Worm (Caenorhabditis elegans) whole organism, L1 larva: ENCODE data around the gene F49C12.6.
A peak's percentile ranks its signal among the peaks of the same experiment; 100 is the strongest.

Source experiments
- C16A3.4 ChIP-seq: fragments of 150-350 bp; optimal IDR thresholded peaks from 2 replicates; lab custom pipeline; 2014; ENCODE audit warnings: missing biosample characterization, missing genetic modification characterization
- C34B4.2 ChIP-seq: sonication (generic microtip); optimal IDR thresholded peaks from 2 replicates; lab custom pipeline; 2017; ENCODE audit warnings: mild to moderate bottlenecking, missing genetic modification characterization, missing compliant biosample characterization
- aha-1 ChIP-seq: fragments of 150-350 bp; optimal IDR thresholded peaks from 2 replicates; lab custom pipeline; 2014; ENCODE audit warnings: missing biosample characterization, missing genetic modification characterization
- alr-1 ChIP-seq: fragments of 200-800 bp; sonication (Bioruptor generic); optimal IDR thresholded peaks from 2 replicates; lab custom pipeline; 2018; ENCODE audit warnings: borderline replicate concordance, mild to moderate bottlenecking, missing genetic modification characterization, missing compliant biosample characterization
- aly-2 ChIP-seq: fragments of 150-350 bp; optimal IDR thresholded peaks from 2 replicates; lab custom pipeline; 2014; ENCODE audit warnings: missing biosample characterization, missing genetic modification characterization
- ama-1 ChIP-seq: fragments of 150-350 bp; optimal IDR thresholded peaks from 2 replicates; lab custom pipeline; 2014
- ceh-63 ChIP-seq: fragments of 200-800 bp; sonication (Bioruptor generic); optimal IDR thresholded peaks from 2 replicates; lab custom pipeline; 2018; ENCODE audit warnings: mild to moderate bottlenecking, missing genetic modification characterization, missing compliant biosample characterization
- ceh-82 ChIP-seq, 3 experiments: fragments of 150-350 bp in 1 of 3; sonication (generic microtip) in 2 of 3; optimal IDR thresholded peaks; 2 replicates each; lab custom pipeline; 2014 to 2017; ENCODE audit warnings: missing biosample characterization in 3 of 3, missing genetic modification characterization in 3 of 3
- ces-1 ChIP-seq: fragments of 150-350 bp; optimal IDR thresholded peaks from 2 replicates; lab custom pipeline; 2014; ENCODE audit warnings: missing biosample characterization, missing genetic modification reagents, missing genetic modification characterization
- dpl-1 ChIP-seq, 3 experiments: fragments of 150-350 bp in 2 of 3; sonication (generic microtip) in 1 of 3; optimal IDR thresholded peaks; 2 replicates each; lab custom pipeline; 2014 to 2017; ENCODE audit warnings: missing biosample characterization in 3 of 3, missing genetic modification characterization in 3 of 3, missing genetic modification reagents in 3 of 3
- efl-1 ChIP-seq, 4 experiments: fragments of 150-350 bp; optimal IDR thresholded peaks in 3 of 4; peaks in 1 of 4; 1 replicate in 1 of 4; 2 replicates in 3 of 4; lab custom pipeline; 2014; ENCODE audit warnings: missing biosample characterization in 2 of 4, missing genetic modification characterization in 2 of 4, missing genetic modification reagents in 2 of 4
- egl-13 ChIP-seq: sonication (generic microtip); optimal IDR thresholded peaks from 2 replicates; lab custom pipeline; 2016; ENCODE audit warnings: missing genotype, missing genetic modification reagents, missing genetic modification characterization, missing compliant biosample characterization
- egl-27 ChIP-seq, 2 experiments: fragments of 150-350 bp in 1 of 2; sonication (generic microtip); optimal IDR thresholded peaks; 3 replicates each; lab custom pipeline; 2017 to 2018; ENCODE audit warnings: missing biosample characterization in 2 of 2, missing genetic modification characterization in 2 of 2, missing genetic modification reagents in 2 of 2
- elt-2 ChIP-seq: sonication (generic microtip); optimal IDR thresholded peaks from 2 replicates; lab custom pipeline; 2016; ENCODE audit warnings: missing genetic modification characterization, mild to moderate bottlenecking, inconsistent platforms, missing compliant biosample characterization, missing genetic modification reagents
- elt-3 ChIP-seq, 6 experiments: fragments of 150-350 bp in 1 of 6; sonication (generic microtip); optimal IDR thresholded peaks; 2 replicates each; lab custom pipeline; 2017 to 2018; ENCODE audit warnings: missing biosample characterization in 6 of 6, missing genetic modification characterization in 6 of 6, inconsistent platforms in 1 of 6
- fkh-10 ChIP-seq: sonication (generic microtip); optimal IDR thresholded peaks from 2 replicates; lab custom pipeline; 2017; ENCODE audit warnings: missing biosample characterization, missing genetic modification reagents, missing genetic modification characterization
- grh-1 ChIP-seq: fragments of 200-800 bp; sonication (Bioruptor generic); IDR thresholded peaks from 2 replicates; pipeline ENCODE4 v1.3.6; 2022; ENCODE audit warnings: missing genetic modification reagents, missing genetic modification characterization, missing compliant biosample characterization
- hlh-4 ChIP-seq: sonication (generic microtip); optimal IDR thresholded peaks from 2 replicates; lab custom pipeline; 2016; ENCODE audit warnings: mild to moderate bottlenecking, missing genetic modification characterization, missing compliant biosample characterization
- hpl-2 ChIP-seq: fragments of 150-350 bp; optimal IDR thresholded peaks from 2 replicates; lab custom pipeline; 2014; ENCODE audit warnings: missing biosample characterization, missing genetic modification reagents, missing genetic modification characterization
- jun-1 ChIP-seq: fragments of 150-350 bp; optimal IDR thresholded peaks from 2 replicates; lab custom pipeline; 2014; ENCODE audit warnings: missing biosample characterization, missing genetic modification reagents, missing genetic modification characterization
- lin-14 ChIP-seq: fragments of 200-800 bp; sonication (Bioruptor generic); optimal IDR thresholded peaks from 2 replicates; lab custom pipeline; 2018; ENCODE audit warnings: mild to moderate bottlenecking, missing genetic modification characterization, moderate library complexity, missing compliant biosample characterization
- lin-15B ChIP-seq: fragments of 150-350 bp; sonication (generic microtip); optimal IDR thresholded peaks from 3 replicates; lab custom pipeline; 2014; ENCODE audit warnings: missing biosample characterization, missing genetic modification characterization
- lin-39 ChIP-seq: fragments of 150-350 bp; optimal IDR thresholded peaks from 2 replicates; lab custom pipeline; 2014; ENCODE audit warnings: missing biosample characterization, missing genetic modification reagents, missing genetic modification characterization
- lsy-2 ChIP-seq, 2 experiments: fragments of 150-350 bp; optimal IDR thresholded peaks; 2 replicates each; lab custom pipeline; 2014; ENCODE audit warnings: missing biosample characterization in 2 of 2, missing genetic modification characterization in 2 of 2
- mab-9 ChIP-seq: fragments of 200-800 bp; sonication (Bioruptor generic); IDR thresholded peaks from 2 replicates; pipeline ENCODE4 v1.3.6; 2022; ENCODE audit warnings: missing genetic modification reagents, missing genetic modification characterization, missing compliant biosample characterization
- mdl-1 ChIP-seq, 2 experiments: fragments of 150-350 bp; optimal IDR thresholded peaks; 2 replicates each; lab custom pipeline; 2014 to 2017; ENCODE audit warnings: missing biosample characterization in 2 of 2, missing genetic modification characterization in 2 of 2, inconsistent platforms in 1 of 2
- mef-2 ChIP-seq: fragments of 150-350 bp; optimal IDR thresholded peaks from 2 replicates; lab custom pipeline; 2014; ENCODE audit warnings: missing biosample characterization, missing genetic modification characterization
- nhr-19 ChIP-seq: fragments of 200-800 bp; sonication (Bioruptor generic); conservative IDR thresholded peaks from 2 replicates; pipeline ENCODE4 v1.3.6; 2022; ENCODE audit warnings: missing genetic modification characterization, missing compliant biosample characterization
- nhr-20 ChIP-seq: sonication (generic microtip); optimal IDR thresholded peaks from 2 replicates; lab custom pipeline; 2016; ENCODE audit warnings: mild to moderate bottlenecking, missing genetic modification characterization, missing compliant biosample characterization
- nhr-237 ChIP-seq: fragments of 150-350 bp; optimal IDR thresholded peaks from 2 replicates; lab custom pipeline; 2014; ENCODE audit warnings: missing biosample characterization, missing genetic modification characterization
- nhr-28 ChIP-seq: fragments of 150-350 bp; optimal IDR thresholded peaks from 2 replicates; lab custom pipeline; 2014; ENCODE audit warnings: missing biosample characterization, missing genetic modification characterization
- nhr-47 ChIP-seq: sonication (generic microtip); optimal IDR thresholded peaks from 2 replicates; lab custom pipeline; 2016; ENCODE audit warnings: mild to moderate bottlenecking, missing genetic modification characterization, moderate library complexity, missing compliant biosample characterization
- nhr-76 ChIP-seq: sonication (generic microtip); optimal IDR thresholded peaks from 2 replicates; lab custom pipeline; 2017; ENCODE audit warnings: missing biosample characterization, missing genetic modification characterization
- nhr-84 ChIP-seq: sonication (generic microtip); optimal IDR thresholded peaks from 2 replicates; lab custom pipeline; 2017; ENCODE audit warnings: missing biosample characterization, missing genetic modification characterization
- pax-3 ChIP-seq: fragments of 200-800 bp; sonication (Bioruptor generic); optimal IDR thresholded peaks from 2 replicates; lab custom pipeline; 2018; ENCODE audit warnings: mild to moderate bottlenecking, missing genetic modification characterization, moderate library complexity, missing compliant biosample characterization
- pqm-1 ChIP-seq: sonication (generic microtip); optimal IDR thresholded peaks from 3 replicates; lab custom pipeline; 2017; ENCODE audit warnings: missing biosample characterization, missing genetic modification characterization
- rnt-1 ChIP-seq: sonication (generic microtip); optimal IDR thresholded peaks from 2 replicates; lab custom pipeline; 2016; ENCODE audit warnings: mild to moderate bottlenecking, missing genetic modification characterization, moderate library complexity, missing compliant biosample characterization
- snpc-4 ChIP-seq: fragments of 150-350 bp; optimal IDR thresholded peaks from 2 replicates; lab custom pipeline; 2014; ENCODE audit warnings: missing biosample characterization, missing genetic modification characterization
- sox-4 ChIP-seq: sonication (generic microtip); optimal IDR thresholded peaks from 2 replicates; lab custom pipeline; 2016; ENCODE audit warnings: missing genetic modification characterization, missing compliant biosample characterization
- sup-37 ChIP-seq: fragments of 200-800 bp; sonication (Bioruptor generic); optimal IDR thresholded peaks from 2 replicates; lab custom pipeline; 2018; ENCODE audit warnings: mild to moderate bottlenecking, missing genetic modification characterization, missing compliant biosample characterization
- swsn-7 ChIP-seq: sonication (generic microtip); optimal IDR thresholded peaks from 2 replicates; lab custom pipeline; 2016; ENCODE audit warnings: missing genetic modification characterization, missing compliant biosample characterization
- unc-130 ChIP-seq: fragments of 150-350 bp; optimal IDR thresholded peaks from 2 replicates; lab custom pipeline; 2017; ENCODE audit warnings: missing biosample characterization, missing genetic modification characterization, inconsistent platforms
- unc-30 ChIP-seq: sonication (generic microtip); optimal IDR thresholded peaks from 2 replicates; lab custom pipeline; 2017; ENCODE audit warnings: missing biosample characterization, missing genetic modification characterization
- unc-86 ChIP-seq: sonication (generic microtip); optimal IDR thresholded peaks from 2 replicates; lab custom pipeline; 2016; ENCODE audit warnings: missing genetic modification characterization, missing compliant biosample characterization

The F49C12.6 gene

DNA sequence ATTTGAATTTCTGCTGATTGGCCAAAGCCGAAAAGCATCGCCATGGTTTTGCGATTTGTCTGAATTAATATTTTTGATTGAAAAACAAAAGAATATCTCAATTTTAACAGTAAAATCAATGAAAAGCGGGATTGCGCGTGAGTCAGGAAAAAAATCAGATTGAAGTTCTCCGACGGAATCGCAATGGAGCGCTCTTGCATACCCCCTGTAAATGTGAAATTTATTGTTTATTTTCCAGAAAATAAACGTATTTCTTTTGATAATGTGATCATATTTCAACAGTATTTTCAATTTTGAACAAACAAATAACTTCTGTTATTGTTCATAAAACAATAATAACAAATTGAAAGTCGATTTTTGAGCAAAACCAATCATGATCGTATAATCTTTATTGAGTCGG is 32.7 kb upstream of the F49C12.6 start, which contains the start of gene vps-26 (continued):
- TF ChIP-seq elt-2 (tag; lab: Kevin White, UChicago) = no peak
- TF ChIP-seq hlh-4 (tag; lab: Kevin White, UChicago) = no peak
- no peak for TF ChIP-seq swsn-7 (tag; lab: Kevin White, UChicago)
- no peak for TF ChIP-seq lin-15B
- no peak for TF ChIP-seq ces-1
- TF ChIP-seq unc-130 (tag; lab: Kevin White, UChicago) = no peak
- TF ChIP-seq hpl-2 (GFP tag; lab: Kevin White, UChicago) = no peak
- no peak for TF ChIP-seq unc-30 (tag; lab: Kevin White, UChicago)
- peak; percentile 32 to 55 for TF ChIP-seq lsy-2 (tag; optimal IDR thresholded peaks at IDR 0.05; lab: Kevin White, UChicago)
- no peak for TF ChIP-seq C16A3.4
- TF ChIP-seq sup-37 = no peak
- peak; percentile 1 to 46 (median 13) for TF ChIP-seq dpl-1 (GFP tag; optimal IDR thresholded peaks at IDR 0.05; lab: Kevin White, UChicago)
- TF ChIP-seq lin-14 (GFP tag; lab: Kevin White, UChicago) = peak; percentile 39
- peak; percentile 8 for TF ChIP-seq nhr-20 (tag; lab: Kevin White, UChicago)
- TF ChIP-seq egl-13 (tag; lab: Kevin White, UChicago) = no peak
- TF ChIP-seq rnt-1 = peak; percentile 7
- TF ChIP-seq jun-1 (tag; lab: Kevin White, UChicago) = no peak
- no peak for TF ChIP-seq nhr-237 (tag; lab: Kevin White, UChicago)
- no peak for TF ChIP-seq nhr-84
- TF ChIP-seq grh-1 (GFP tag; lab: Robert Waterston, UW) = no peak
- no peak for TF ChIP-seq alr-1 (tag; lab: Kevin White, UChicago)
- no peak for TF ChIP-seq aha-1 (tag; lab: Kevin White, UChicago)
- TF ChIP-seq snpc-4 (tag; lab: Kevin White, UChicago) = no peak
- TF ChIP-seq, all 84 proteins: peak for 16

DNA sequence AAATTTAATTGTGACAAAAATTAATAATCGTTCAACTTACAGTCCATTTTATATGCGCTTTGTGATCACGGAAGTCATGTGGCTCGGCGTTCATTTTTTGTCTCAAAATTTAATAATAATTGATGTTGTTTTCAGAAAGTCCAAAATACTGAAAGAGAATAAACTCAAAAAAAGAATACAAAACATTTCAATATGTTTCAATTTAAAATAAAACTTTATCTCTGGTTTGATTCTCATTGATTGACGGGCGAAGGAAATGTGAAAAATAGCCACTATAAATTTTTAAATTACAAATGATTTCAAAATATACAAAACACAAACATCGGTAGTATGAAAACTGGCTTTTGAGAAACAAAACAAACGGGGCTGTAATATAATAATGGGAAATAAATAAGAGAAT is 30.3 kb upstream of the F49C12.6 start, which contains the start of gene T20D3.6:
T20D3.6 (minus strand) TSS at position 101 of the 400 bp plus-strand sequence.
- TF ChIP-seq mdl-1 (tag; optimal IDR thresholded peaks at IDR 0.05; lab: Kevin White, UChicago) (no peak), nhr-47 (tag; lab: Kevin White, UChicago) (no peak), nhr-76 (tag; lab: Kevin White, UChicago) (no peak), sup-37 (no peak), nhr-19 (no peak), sox-4 (tag; lab: Kevin White, UChicago) (no peak), pqm-1 (no peak), fkh-10 (GFP tag; lab: Kevin White, UChicago) (no peak), lsy-2 (tag; optimal IDR thresholded peaks at IDR 0.05; lab: Kevin White, UChicago) (no peak), unc-86 (tag; lab: Kevin White, UChicago) (no peak), C16A3.4 (no peak), ama-1 (lab: Kevin White, UChicago) (no peak)

DNA sequence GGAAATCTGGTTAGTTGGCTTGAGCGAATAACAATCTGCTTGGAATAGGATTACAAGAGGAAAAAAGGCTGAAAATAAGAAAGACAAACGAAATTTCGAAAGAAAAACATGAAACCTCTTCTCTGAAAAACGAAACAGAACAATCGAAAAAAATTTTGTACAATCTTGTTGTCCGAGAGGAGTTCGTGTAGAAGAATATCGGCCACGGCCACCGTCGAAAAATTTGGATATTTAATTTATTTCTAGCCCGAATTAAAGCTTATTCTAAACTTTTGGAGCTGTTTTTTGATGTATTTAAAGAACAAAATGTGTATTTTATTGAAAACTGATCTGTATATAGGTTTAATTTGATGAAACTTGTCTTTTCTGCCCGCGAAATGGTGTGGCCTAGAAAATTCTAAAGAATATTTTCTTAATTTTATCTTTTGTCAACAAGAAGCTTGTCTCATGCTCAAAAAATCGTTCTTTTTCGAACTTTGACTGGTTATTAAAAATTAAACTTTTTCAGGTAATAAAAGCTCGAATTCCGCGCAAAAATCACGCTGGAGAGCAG is 27.7 kb upstream of the F49C12.6 start, which contains the start of gene T20D3.5:
T20D3.5 (plus strand) TSS at position 503 of the 553 bp plus-strand sequence.
- TF ChIP-seq mdl-1 (tag; optimal IDR thresholded peaks at IDR 0.05; lab: Kevin White, UChicago) (no peak), rnt-1 (peak; percentile 13)

DNA sequence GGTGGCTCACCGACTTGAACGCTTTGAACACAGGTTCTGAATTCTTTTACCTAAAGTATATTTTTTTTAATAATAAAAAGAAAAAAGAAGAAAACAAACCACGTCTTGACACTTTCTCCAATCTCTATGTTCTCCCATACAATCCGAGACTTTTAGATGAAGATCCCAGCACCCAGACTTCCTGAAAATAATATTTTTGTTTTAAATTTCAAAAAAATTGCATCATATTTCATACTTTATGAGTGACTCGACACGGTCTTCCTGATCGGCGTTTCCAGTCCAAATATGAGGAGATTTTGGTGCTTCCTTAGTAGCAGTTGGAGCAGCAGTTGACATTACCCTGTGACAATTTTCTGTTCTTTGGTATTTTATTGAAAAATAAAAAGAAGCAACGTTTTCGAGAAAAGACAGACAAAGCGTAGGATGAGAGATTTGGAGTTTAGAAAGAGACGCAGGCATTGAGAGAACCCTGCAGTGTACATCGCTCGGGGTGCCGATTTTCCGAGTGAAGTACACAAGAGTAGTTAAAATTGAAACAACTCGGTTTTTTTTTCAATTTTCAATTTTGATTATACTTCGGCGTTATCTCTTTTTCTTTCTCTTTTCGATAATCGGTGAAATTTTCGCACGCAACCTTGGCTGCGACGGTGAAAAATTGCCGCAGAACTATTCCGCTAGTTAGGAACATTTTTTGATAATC is 26.8 kb upstream of the F49C12.6 start, which contains the start of the genes coa-4 and T20D3.14:
coa-4 (minus strand) TSS at position 51 of the 700 bp plus-strand sequence.
T20D3.14 (minus strand) TSS at position 358 of the 700 bp plus-strand sequence.
- TF ChIP-seq egl-27 (tag; optimal IDR thresholded peaks at IDR 0.05; lab: Kevin White, UChicago) = no peak
- TF ChIP-seq mab-9 (GFP tag; lab: Robert Waterston, UW) = no peak
- peak in 1 of 2 experiments; percentile 54 for TF ChIP-seq mdl-1 (tag; optimal IDR thresholded peaks at IDR 0.05; lab: Kevin White, UChicago)
- no peak for TF ChIP-seq fkh-10 (GFP tag; lab: Kevin White, UChicago)
- TF ChIP-seq aly-2 (tag; lab: Kevin White, UChicago) = no peak
- no peak for TF ChIP-seq egl-13 (tag; lab: Kevin White, UChicago)
- TF ChIP-seq lin-15B = no peak
- no peak for TF ChIP-seq aha-1 (tag; lab: Kevin White, UChicago)
- peak; percentile 50 to 57 for TF ChIP-seq efl-1 (optimal IDR thresholded peaks at IDR 0.05; lab: Kevin White, UChicago)
- TF ChIP-seq efl-1 (GFP tag; optimal IDR thresholded peaks at IDR 0.05 in 1 of 2; lab: Kevin White, UChicago) = peak; percentile 43 to 83
- peak in 2 of 3 experiments; percentile 6 to 26 for TF ChIP-seq ceh-82 (tag; optimal IDR thresholded peaks at IDR 0.05; lab: Kevin White, UChicago)
- TF ChIP-seq nhr-28 = no peak
- peak; percentile 17 for TF ChIP-seq elt-2 (tag; lab: Kevin White, UChicago)
- no peak for TF ChIP-seq unc-130 (tag; lab: Kevin White, UChicago)
- TF ChIP-seq lin-39 = no peak
- TF ChIP-seq C34B4.2 (tag; lab: Kevin White, UChicago) = no peak
- TF ChIP-seq C16A3.4 = peak; percentile 38
- peak in 1 of 6 experiments; percentile 43 for TF ChIP-seq elt-3 (tag; optimal IDR thresholded peaks at IDR 0.05; lab: Kevin White, UChicago)
- TF ChIP-seq pax-3 (tag; lab: Kevin White, UChicago) = no peak
- TF ChIP-seq mef-2 (tag; lab: Kevin White, UChicago) = no peak
- no peak for TF ChIP-seq ceh-63 (GFP tag; lab: Kevin White, UChicago)
